Fruit fly (Drosophila melanogaster): ENCODE results near the gene Thor.

The Thor gene

DNA sequence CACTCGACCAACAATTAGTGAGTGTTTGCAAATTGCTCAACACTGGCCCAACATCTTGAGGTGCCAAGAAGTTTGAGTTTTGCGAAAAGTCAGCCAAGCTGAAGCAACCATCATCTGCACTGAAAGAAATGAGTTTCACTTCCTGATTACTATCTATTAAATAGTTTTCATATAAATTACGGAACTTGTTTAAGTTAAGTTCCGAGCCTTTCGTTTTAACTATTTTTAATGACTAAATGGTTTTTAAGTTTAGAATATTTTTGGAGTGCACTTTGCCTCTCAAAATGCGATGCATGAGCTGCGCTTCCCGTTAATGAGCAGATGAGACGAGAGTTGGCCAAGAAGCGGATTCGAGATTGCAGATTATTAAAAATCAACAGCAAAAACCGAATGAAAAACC, 36.6 kb upstream of the Thor start (continued):
- TF ChIP-seq jing (GFP tag; optimal IDR thresholded peaks at IDR 0.05) = no peak

dm6 chr2L:3444789-3445188, 33.4 kb upstream of the Thor start:
- 0 out of 3 replicates have a peak, but pooled peaks have one; percentile 47 for TF ChIP-seq CG2889 (GFP tag; IDR thresholded peaks at IDR 0.05)
- TF ChIP-seq Lhr (GFP tag; optimal IDR thresholded peaks at IDR 0.05) = no peak
- TF ChIP-seq CG7357 (GFP tag; IDR thresholded peaks at IDR 0.05) = no peak
- TF ChIP-seq zf30C (GFP tag; optimal IDR thresholded peaks at IDR 0.05) = no peak
- no peak for TF ChIP-seq Sox102F (GFP tag; optimal IDR thresholded peaks at IDR 0.05)
- TF ChIP-seq CG11723 (GFP tag; optimal IDR thresholded peaks at IDR 0.05) = no peak
- no peak for TF ChIP-seq tap (tag; optimal IDR thresholded peaks at IDR 0.05)
- TF ChIP-seq CG30403 (GFP tag; optimal IDR thresholded peaks at IDR 0.05) = peak; percentile 34
- TF ChIP-seq CG4282 (GFP tag; optimal IDR thresholded peaks at IDR 0.05) = no peak
- TF ChIP-seq da (GFP tag; optimal IDR thresholded peaks at IDR 0.05) = no peak
- peak; percentile 56 for TF ChIP-seq zen (tag; optimal IDR thresholded peaks at IDR 0.05)
- TF ChIP-seq hkb (optimal IDR thresholded peaks at IDR 0.05) = no peak
- peak; percentile 63 for TF ChIP-seq hkb (GFP tag; IDR thresholded peaks at IDR 0.05)
- TF ChIP-seq grn (GFP tag; optimal IDR thresholded peaks at IDR 0.05) = no peak
- peak; percentile 46 for TF ChIP-seq CG5245 (GFP tag; optimal IDR thresholded peaks at IDR 0.05)
- TF ChIP-seq Nf-YA (GFP tag; IDR thresholded peaks at IDR 0.05) = peak; percentile 38; the same call in 1 of the 2 replicates
- no peak for TF ChIP-seq CG10267 (tag; optimal IDR thresholded peaks at IDR 0.05)
- no peak for TF ChIP-seq run (tag; optimal IDR thresholded peaks at IDR 0.05)
- no peak for TF ChIP-seq pfk (GFP tag; optimal IDR thresholded peaks at IDR 0.05)
- TF ChIP-seq sisA (GFP tag; IDR thresholded peaks at IDR 0.05) = peak; percentile 46
- peak; percentile 35; the same call in 1 of the 3 replicates for TF ChIP-seq CG11560 (tag; IDR thresholded peaks at IDR 0.05)
- peak; percentile 37 for TF ChIP-seq CG17359 (tag; optimal IDR thresholded peaks at IDR 0.05)
- no peak for TF ChIP-seq Hey (tag; optimal IDR thresholded peaks at IDR 0.05)
- TF ChIP-seq CG15514 (GFP tag; optimal IDR thresholded peaks at IDR 0.05) = peak; percentile 28
- peak; percentile 12; the same call in 1 of the 2 replicates for TF ChIP-seq gt (GFP tag; IDR thresholded peaks at IDR 0.05)
- TF ChIP-seq dpn (GFP tag; optimal IDR thresholded peaks at IDR 0.05) = peak; percentile 24 to 56
- peak; percentile 45; the same call in 1 of the 2 replicates for TF ChIP-seq CG3847 (GFP tag; IDR thresholded peaks at IDR 0.05)
- peak; percentile 60; the same call in 1 of the 3 replicates for TF ChIP-seq Optix (GFP tag; IDR thresholded peaks at IDR 0.05)
- no peak for TF ChIP-seq CG10321 (GFP tag; IDR thresholded peaks at IDR 0.05)
- TF ChIP-seq CG14860 (GFP tag; IDR thresholded peaks at IDR 0.05; ENCODE audit: partially characterized antibody) = no peak
- peak; percentile 63 for TF ChIP-seq Antp (GFP tag; optimal IDR thresholded peaks at IDR 0.05)
- no peak for TF ChIP-seq Neu2 (GFP tag; optimal IDR thresholded peaks at IDR 0.05; ENCODE audit: borderline replicate concordance)
- TF ChIP-seq insv (GFP tag; optimal IDR thresholded peaks at IDR 0.05) = no peak
- peak; percentile 4 for TF ChIP-seq CG16815 (GFP tag; optimal IDR thresholded peaks at IDR 0.05)
- TF ChIP-seq Aef1 (GFP tag; IDR thresholded peaks at IDR 0.05) = peak; percentile 38; the same call in 1 of the 3 replicates
- peak; percentile 12 for TF ChIP-seq shn (GFP tag; optimal IDR thresholded peaks at IDR 0.05)
- TF ChIP-seq fd96Cb (tag; optimal IDR thresholded peaks at IDR 0.05) = peak; percentile 41
- TF ChIP-seq vvl (GFP tag; IDR thresholded peaks at IDR 0.05) = peak; percentile 73
- TF ChIP-seq h (optimal IDR thresholded peaks at IDR 0.05) = no peak
- no peak for TF ChIP-seq kah (GFP tag; optimal IDR thresholded peaks at IDR 0.05)
- peak; percentile 23 for TF ChIP-seq NfI (GFP tag; optimal IDR thresholded peaks at IDR 0.05)
- TF ChIP-seq wor (GFP tag; IDR thresholded peaks at IDR 0.05) = 0 out of 2 replicates have a peak, but pooled peaks have one; percentile 21
- peak; percentile 95 for TF ChIP-seq Ets65A (GFP tag)
- TF ChIP-seq CG7556 (GFP tag; optimal IDR thresholded peaks at IDR 0.05) = no peak
- TF ChIP-seq CG32532 (GFP tag; IDR thresholded peaks at IDR 0.05) = peak; percentile 38; the same call in 1 of the 2 replicates
- no peak for TF ChIP-seq trem (tag; optimal IDR thresholded peaks at IDR 0.05)
- TF ChIP-seq MTF-1 (GFP tag; optimal IDR thresholded peaks at IDR 0.05; ENCODE audit: borderline replicate concordance) = no peak
- no peak for TF ChIP-seq Myb (GFP tag; optimal IDR thresholded peaks at IDR 0.05)
- TF ChIP-seq fru (optimal IDR thresholded peaks at IDR 0.05) = no peak
